Fruit fly (Drosophila melanogaster) whole organism, embryonic: ENCODE measurements around the gene CG31792.

Source experiments
- Adf1 ChIP-seq: fragments of 200-800 bp; sonication (Bioruptor generic); IDR thresholded peaks from 2 replicates; pipeline ENCODE4 v1.3.6; 2022; ENCODE audit warnings: missing biosample characterization, missing genetic modification characterization
- Bgb ChIP-seq: fragments of 200-800 bp; sonication (Bioruptor generic); IDR thresholded peaks from 2 replicates; pipeline ENCODE4 v1.3.6; 2022; ENCODE audit warnings: missing biosample characterization, missing genetic modification characterization; ENCODE audit not compliant: partially characterized antibody
- CG10274 ChIP-seq: fragments of 200-800 bp; sonication (Bioruptor generic); optimal IDR thresholded peaks from 3 replicates; lab custom pipeline; 2017; ENCODE audit warnings: missing biosample characterization, mild to moderate bottlenecking, missing genetic modification characterization
- CG10543 ChIP-seq: fragments of 200-800 bp; sonication (Bioruptor generic); optimal IDR thresholded peaks from 3 replicates; lab custom pipeline; 2017; ENCODE audit warnings: missing biosample characterization, mild to moderate bottlenecking, missing genetic modification characterization, moderate library complexity
- CG10959 ChIP-seq: fragments of 200-800 bp; sonication (Bioruptor generic); IDR thresholded peaks from 2 replicates; pipeline ENCODE4 v1.3.6; 2022; ENCODE audit warnings: missing biosample characterization, missing genetic modification characterization
- CG11560 ChIP-seq: fragments of 200-800 bp; sonication (Bioruptor generic); IDR thresholded peaks from 3 replicates; pipeline ENCODE4 v1.3.6; 2022; ENCODE audit warnings: missing biosample characterization, missing genetic modification characterization
- CG12155 ChIP-seq: fragments of 200-800 bp; sonication (Bioruptor generic); optimal IDR thresholded peaks from 3 replicates; lab custom pipeline; 2016; ENCODE audit warnings: missing biosample characterization, missing genetic modification characterization
- CG12219 ChIP-seq: fragments of 200-800 bp; sonication (Bioruptor generic); optimal IDR thresholded peaks from 3 replicates; lab custom pipeline; 2018; ENCODE audit warnings: missing biosample characterization, mild to moderate bottlenecking, missing genetic modification characterization
- CG13123 ChIP-seq: fragments of 200-800 bp; sonication (Bioruptor generic); optimal IDR thresholded peaks from 2 replicates; lab custom pipeline; 2016; ENCODE audit warnings: missing biosample characterization, missing genetic modification characterization
- CG13624 ChIP-seq: fragments of 200-800 bp; sonication (Bioruptor generic); optimal IDR thresholded peaks from 2 replicates; lab custom pipeline; 2016; ENCODE audit warnings: missing biosample characterization, missing genetic modification characterization
- CG13894 ChIP-seq: fragments of 200-800 bp; sonication (Bioruptor generic); optimal IDR thresholded peaks from 3 replicates; lab custom pipeline; 2018; ENCODE audit warnings: missing biosample characterization, mild to moderate bottlenecking, missing genetic modification characterization, moderate library complexity
- CG18262 ChIP-seq: fragments of 200-800 bp; optimal IDR thresholded peaks from 3 replicates; lab custom pipeline; 2019; ENCODE audit warnings: missing biosample characterization, mild to moderate bottlenecking, missing genetic modification characterization, moderate library complexity
- CG18599 ChIP-seq: fragments of 200-800 bp; sonication (Bioruptor generic); optimal IDR thresholded peaks from 3 replicates; lab custom pipeline; 2017; ENCODE audit warnings: missing biosample characterization, missing genetic modification characterization, mild to moderate bottlenecking, moderate library complexity, missing genetic modification reagents
- CG2120 ChIP-seq: fragments of 200-800 bp; sonication (Bioruptor generic); optimal IDR thresholded peaks from 3 replicates; lab custom pipeline; 2016; ENCODE audit warnings: missing biosample characterization, missing genetic modification characterization
- CG31441 ChIP-seq: fragments of 200-800 bp; sonication (Bioruptor generic); IDR thresholded peaks from 2 replicates; pipeline ENCODE4 v1.3.6; 2022; ENCODE audit warnings: missing biosample characterization, missing genetic modification characterization
- CG34376 ChIP-seq: fragments of 200-800 bp; sonication (Bioruptor generic); optimal IDR thresholded peaks from 2 replicates; lab custom pipeline; 2018; ENCODE audit warnings: missing biosample characterization, mild to moderate bottlenecking, missing genetic modification characterization
- CG4617 ChIP-seq: fragments of 200-800 bp; sonication (Bioruptor generic); optimal IDR thresholded peaks from 3 replicates; lab custom pipeline; 2016; ENCODE audit warnings: missing biosample characterization, missing genetic modification characterization, borderline replicate concordance
- CG5180 ChIP-seq: fragments of 200-800 bp; sonication (Bioruptor generic); optimal IDR thresholded peaks from 3 replicates; lab custom pipeline; 2017; ENCODE audit warnings: missing biosample characterization, missing genetic modification characterization, mild to moderate bottlenecking, moderate library complexity, missing genetic modification reagents
- CG6683 ChIP-seq: fragments of 200-800 bp; sonication (Bioruptor generic); optimal IDR thresholded peaks from 2 replicates; lab custom pipeline; 2017; ENCODE audit warnings: missing biosample characterization, mild to moderate bottlenecking, missing genetic modification characterization, missing genetic modification reagents
- CG7357 ChIP-seq: fragments of 200-800 bp; sonication (Bioruptor generic); IDR thresholded peaks from 3 replicates; pipeline ENCODE4 v1.3.6; 2022; ENCODE audit warnings: missing biosample characterization, missing genetic modification characterization
- CG8924 ChIP-seq: fragments of 200-800 bp; optimal IDR thresholded peaks from 3 replicates; lab custom pipeline; 2019; ENCODE audit warnings: missing biosample characterization, mild to moderate bottlenecking, missing genetic modification characterization, moderate library complexity
- D19A ChIP-seq: fragments of 200-800 bp; optimal IDR thresholded peaks from 3 replicates; lab custom pipeline; 2019; ENCODE audit warnings: missing biosample characterization, mild to moderate bottlenecking, missing genetic modification characterization, moderate library complexity
- Fer2 ChIP-seq: fragments of 200-800 bp; sonication (Bioruptor generic); optimal IDR thresholded peaks from 2 replicates; lab custom pipeline; 2018; ENCODE audit warnings: missing biosample characterization, mild to moderate bottlenecking, missing genetic modification characterization, moderate library complexity
- H15 ChIP-seq: fragments of 200-800 bp; sonication (Bioruptor generic); IDR thresholded peaks from 3 replicates; pipeline ENCODE4 v1.3.6; 2022; ENCODE audit warnings: missing biosample characterization, missing genetic modification characterization
- NfI ChIP-seq: fragments of 200-800 bp; sonication (Bioruptor generic); optimal IDR thresholded peaks from 3 replicates; lab custom pipeline; 2018; ENCODE audit warnings: missing biosample characterization, mild to moderate bottlenecking, missing genetic modification characterization, moderate library complexity
- Opbp ChIP-seq: fragments of 200-800 bp; sonication (Bioruptor generic); IDR thresholded peaks from 3 replicates; pipeline ENCODE4 v1.3.6; 2022; ENCODE audit warnings: missing biosample characterization, missing genetic modification characterization; ENCODE audit not compliant: partially characterized antibody
- Rfx ChIP-seq: fragments of 200-800 bp; sonication (Bioruptor generic); IDR thresholded peaks from 2 replicates; pipeline ENCODE4 v1.3.6; 2022; ENCODE audit warnings: missing biosample characterization, missing genetic modification characterization
- Sox100B ChIP-seq: fragments of 200-800 bp; sonication (Bioruptor generic); optimal IDR thresholded peaks from 3 replicates; lab custom pipeline; 2018; ENCODE audit warnings: missing biosample characterization, mild to moderate bottlenecking, missing genetic modification characterization
- Sry-β ChIP-seq: fragments of 200-800 bp; sonication (Bioruptor generic); optimal IDR thresholded peaks from 2 replicates; lab custom pipeline; 2018; ENCODE audit warnings: missing biosample characterization, mild to moderate bottlenecking, missing genetic modification characterization, moderate library complexity
- Vsx1 ChIP-seq: fragments of 200-800 bp; sonication (Bioruptor generic); optimal IDR thresholded peaks from 2 replicates; lab custom pipeline; 2017; ENCODE audit warnings: missing biosample characterization, mild to moderate bottlenecking, missing genetic modification characterization, missing genetic modification reagents
- al ChIP-seq: fragments of 200-800 bp; sonication (Bioruptor generic); IDR thresholded peaks from 2 replicates; pipeline ENCODE4 v1.3.6; 2022; ENCODE audit warnings: missing biosample characterization, missing genetic modification characterization
- ase ChIP-seq: fragments of 200-800 bp; sonication (Bioruptor generic); IDR thresholded peaks from 3 replicates; pipeline ENCODE4 v1.3.6; 2022; ENCODE audit warnings: missing biosample characterization, missing genetic modification characterization
- croc ChIP-seq: fragments of 200-800 bp; sonication (Bioruptor generic); conservative IDR thresholded peaks from 3 replicates; pipeline ENCODE4 v1.3.6; 2022; ENCODE audit warnings: missing biosample characterization, missing genetic modification characterization
- crol ChIP-seq: fragments of 200-800 bp; sonication (Bioruptor generic); IDR thresholded peaks from 2 replicates; pipeline ENCODE4 v1.3.6; 2022; ENCODE audit warnings: missing biosample characterization, missing genetic modification characterization
- dmrt11E ChIP-seq: fragments of 200-800 bp; sonication (Bioruptor generic); optimal IDR thresholded peaks from 3 replicates; lab custom pipeline; 2018; ENCODE audit warnings: missing biosample characterization, mild to moderate bottlenecking, missing genetic modification characterization, moderate library complexity
- hb ChIP-seq: fragments of 200-800 bp; sonication (Bioruptor generic); IDR thresholded peaks from 3 replicates; pipeline ENCODE4 v1.3.6; 2022; ENCODE audit warnings: missing biosample characterization, missing genetic modification characterization; ENCODE audit not compliant: partially characterized antibody
- her ChIP-seq: fragments of 200-800 bp; sonication (Bioruptor generic); optimal IDR thresholded peaks from 2 replicates; lab custom pipeline; 2016; ENCODE audit warnings: missing biosample characterization, missing genetic modification characterization
- hkb ChIP-seq, 2 experiments: fragments of 200-800 bp in 1 of 2; fragments of >200 bp in 1 of 2; sonication (Bioruptor generic) in 1 of 2; IDR thresholded peaks in 1 of 2; optimal IDR thresholded peaks in 1 of 2; 2 replicates each; pipeline versions ENCODE4 v1.3.6 to Lab custom; 2017 to 2022; ENCODE audit warnings: missing biosample characterization in 1 of 2, missing genetic modification characterization in 1 of 2
- ken ChIP-seq: fragments of 200-800 bp; sonication (Bioruptor generic); IDR thresholded peaks from 3 replicates; pipeline ENCODE4 v1.3.6; 2022; ENCODE audit warnings: missing biosample characterization, missing genetic modification characterization
- maf-S ChIP-seq: fragments of 200-800 bp; sonication (Bioruptor generic); optimal IDR thresholded peaks from 2 replicates; lab custom pipeline; 2016; ENCODE audit warnings: missing biosample characterization, missing genetic modification characterization
- mirr ChIP-seq: fragments of 200-800 bp; sonication (Bioruptor generic); optimal IDR thresholded peaks from 3 replicates; lab custom pipeline; 2018; ENCODE audit warnings: missing biosample characterization, mild to moderate bottlenecking, missing genetic modification characterization
- mld ChIP-seq: fragments of 200-800 bp; sonication (Bioruptor generic); IDR thresholded peaks from 3 replicates; pipeline ENCODE4 v1.3.6; 2022; ENCODE audit warnings: missing biosample characterization, missing genetic modification characterization; ENCODE audit not compliant: partially characterized antibody
- nerfin-1 ChIP-seq: fragments of 200-800 bp; sonication (Bioruptor generic); optimal IDR thresholded peaks from 3 replicates; lab custom pipeline; 2019; ENCODE audit warnings: missing biosample characterization, mild to moderate bottlenecking, missing genetic modification characterization, moderate library complexity
- pum ChIP-seq: fragments of 200-800 bp; sonication (Bioruptor generic); optimal IDR thresholded peaks from 2 replicates; lab custom pipeline; 2016; ENCODE audit warnings: missing biosample characterization, missing genetic modification characterization
- sens-2 ChIP-seq: fragments of 200-800 bp; sonication (Bioruptor generic); IDR thresholded peaks from 2 replicates; pipeline ENCODE4 v1.3.6; 2022; ENCODE audit warnings: missing biosample characterization, missing genetic modification characterization
- ssp ChIP-seq: fragments of 200-800 bp; sonication (Bioruptor generic); IDR thresholded peaks from 2 replicates; pipeline ENCODE4 v1.3.6; 2022; ENCODE audit warnings: missing biosample characterization, missing genetic modification characterization
- trh ChIP-seq: fragments of 200-800 bp; sonication (Bioruptor generic); optimal IDR thresholded peaks from 2 replicates; lab custom pipeline; 2016; ENCODE audit warnings: missing biosample characterization, missing genetic modification characterization
- zf30C ChIP-seq: fragments of 200-800 bp; sonication (Bioruptor generic); optimal IDR thresholded peaks from 3 replicates; lab custom pipeline; 2018; ENCODE audit warnings: missing biosample characterization, mild to moderate bottlenecking, missing genetic modification characterization

The CG31792 gene

dm6 chr2L:19011895-19012645 lies 14.8 kb downstream of the CG31792 start (continued):
- TF ChIP-seq hkb (optimal IDR thresholded peaks at IDR 0.05; lab: Kevin White, UChicago) (no peak), hkb (GFP tag; IDR thresholded peaks at IDR 0.05; lab: Robert Waterston, UW) (peak; percentile 81), dmrt11E (peak; percentile 30), CG2120 (GFP tag; lab: Kevin White, UChicago) (peak; percentile 94), CG4617 (peak; percentile 49), CG31441 (GFP tag; lab: Robert Waterston, UW) (peak; percentile 80), CG8924 (tag; lab: Kevin White, UChicago) (peak; percentile 87), Bgb (GFP tag; lab: Robert Waterston, UW) (peak; percentile 21; the same call in 1 of the 2 replicates), CG5180 (GFP tag; lab: Kevin White, UChicago) (peak; percentile 65), Vsx1 (peak; percentile 21), CG12155 (peak; percentile 74), ssp (peak; percentile 80), CG10274 (GFP tag; lab: Kevin White, UChicago) (peak; percentile 45), ase (GFP tag; lab: Robert Waterston, UW) (peak; percentile 80), CG34376 (GFP tag; lab: Kevin White, UChicago) (peak; percentile 33), Sox100B (GFP tag; lab: Kevin White, UChicago) (peak; percentile 66), mld (GFP tag; lab: Robert Waterston, UW) (no peak), maf-S (GFP tag; lab: Kevin White, UChicago) (peak; percentile 83), CG18262 (peak; percentile 75), CG13624 (peak; percentile 85), D19A (tag; lab: Kevin White, UChicago) (peak; percentile 69), al (GFP tag; lab: Robert Waterston, UW) (peak; percentile 70), CG6683 (GFP tag; lab: Kevin White, UChicago) (peak; percentile 60), CG10959 (no peak), trh (GFP tag; lab: Kevin White, UChicago) (no peak), her (GFP tag; lab: Kevin White, UChicago) (peak; percentile 84)

dm6 chr2L:19012776-19013328 lies 15.6 kb downstream of the CG31792 start:
- TF ChIP-seq Rfx (GFP tag; lab: Robert Waterston, UW): peak; percentile 23; the same call in 1 of the 2 replicates
- TF ChIP-seq CG7357 (GFP tag; lab: Robert Waterston, UW): no peak
- peak; percentile 41 for TF ChIP-seq CG13894 (tag; lab: Kevin White, UChicago)
- TF ChIP-seq Sry-β (GFP tag; lab: Kevin White, UChicago): no peak
- peak; percentile 19 for TF ChIP-seq nerfin-1 (tag; lab: Kevin White, UChicago)
- TF ChIP-seq zf30C (GFP tag; lab: Kevin White, UChicago): no peak
- no peak for TF ChIP-seq CG12219
- TF ChIP-seq CG13123: no peak
- no peak for TF ChIP-seq ken (GFP tag; lab: Robert Waterston, UW)
- no peak for TF ChIP-seq sens-2 (GFP tag; lab: Robert Waterston, UW)
- no peak for TF ChIP-seq croc (GFP tag; lab: Robert Waterston, UW)
- TF ChIP-seq Opbp: no peak
- peak; percentile 20 for TF ChIP-seq NfI (GFP tag; lab: Kevin White, UChicago)
- TF ChIP-seq mirr: peak; percentile 63
- TF ChIP-seq CG10543 (GFP tag; lab: Kevin White, UChicago): peak; percentile 89
- no peak for TF ChIP-seq pum
- TF ChIP-seq CG11560 (tag; lab: Robert Waterston, UW): no peak
- TF ChIP-seq CG18599: no peak
- TF ChIP-seq Fer2: peak; percentile 28
- TF ChIP-seq H15 (GFP tag; lab: Robert Waterston, UW): no peak
- 0 out of 3 replicates have a peak, but pooled peaks have one; percentile 22 for TF ChIP-seq hb (GFP tag; lab: Robert Waterston, UW)
- TF ChIP-seq Adf1 (GFP tag; lab: Robert Waterston, UW): peak; percentile 70
- peak; percentile 73 for TF ChIP-seq crol (GFP tag; lab: Robert Waterston, UW)
